Worm (Caenorhabditis elegans) whole organism, young adult: Measurements from ENCODE around the gene C14B9.3.
A peak's percentile ranks its signal among the peaks of the same experiment; 100 is the strongest.

Experiments used
- C06A6.2 ChIP-seq: fragments of 200-800 bp; sonication (Bioruptor generic); conservative IDR thresholded peaks from 2 replicates; pipeline ENCODE4 v1.3.6; 2022; ENCODE audit warnings: missing genetic modification characterization, missing compliant biosample characterization
- Y79H2A.3 ChIP-seq: fragments of 200-800 bp; sonication (Bioruptor generic); conservative IDR thresholded peaks from 2 replicates; pipeline ENCODE4 v1.3.6; 2022; ENCODE audit warnings: missing genetic modification reagents, missing genetic modification characterization, missing compliant biosample characterization
- atf-7 ChIP-seq: sonication (generic microtip); optimal IDR thresholded peaks from 2 replicates; lab custom pipeline; 2017; ENCODE audit warnings: mild to moderate bottlenecking, missing genetic modification characterization, missing compliant biosample characterization
- attf-3 ChIP-seq: fragments of 200-800 bp; sonication (Bioruptor generic); conservative IDR thresholded peaks from 2 replicates; pipeline ENCODE4 v1.3.6; 2022; ENCODE audit warnings: missing genetic modification reagents, missing genetic modification characterization, missing compliant biosample characterization
- attf-5 ChIP-seq: fragments of 200-800 bp; sonication (Bioruptor generic); optimal IDR thresholded peaks from 2 replicates; lab custom pipeline; 2018; ENCODE audit warnings: mild to moderate bottlenecking, missing genetic modification characterization, missing compliant biosample characterization
- cebp-2 ChIP-seq: fragments of 200-800 bp; sonication (Bioruptor generic); IDR thresholded peaks from 2 replicates; pipeline ENCODE4 v1.3.6; 2022; ENCODE audit warnings: missing genetic modification characterization, missing compliant biosample characterization
- ceh-27 ChIP-seq: fragments of 200-800 bp; sonication (Bioruptor generic); optimal IDR thresholded peaks from 2 replicates; lab custom pipeline; 2018; ENCODE audit warnings: mild to moderate bottlenecking, missing genetic modification characterization, moderate library complexity, missing compliant biosample characterization
- ceh-91 ChIP-seq: fragments of 200-800 bp; sonication (Bioruptor generic); IDR thresholded peaks from 2 replicates; pipeline ENCODE4 v1.3.6; 2022; ENCODE audit warnings: missing genetic modification reagents, missing genetic modification characterization, missing compliant biosample characterization
- dox-1 ChIP-seq: fragments of 200-800 bp; sonication (Bioruptor generic); IDR thresholded peaks from 2 replicates; pipeline ENCODE4 v1.3.6; 2022; ENCODE audit warnings: missing genetic modification reagents, missing genetic modification characterization, missing compliant biosample characterization
- efl-1 ChIP-seq: fragments of 150-350 bp; optimal IDR thresholded peaks from 2 replicates; lab custom pipeline; 2014; ENCODE audit warnings: missing biosample characterization, missing genetic modification reagents, missing genetic modification characterization
- fkh-3 ChIP-seq: sonication (generic microtip); optimal IDR thresholded peaks from 2 replicates; lab custom pipeline; 2016; ENCODE audit warnings: mild to moderate bottlenecking, missing genetic modification characterization, missing compliant biosample characterization
- hlh-12 ChIP-seq: sonication (generic microtip); optimal IDR thresholded peaks from 2 replicates; lab custom pipeline; 2016; ENCODE audit warnings: missing genetic modification characterization, missing compliant biosample characterization
- hmg-20 ChIP-seq: fragments of 200-800 bp; sonication (Bioruptor generic); IDR thresholded peaks from 2 replicates; pipeline ENCODE4 v1.3.6; 2022; ENCODE audit warnings: missing genetic modification reagents, missing genetic modification characterization, missing compliant biosample characterization
- hrde-1 ChIP-seq: sonication (generic microtip); optimal IDR thresholded peaks from 2 replicates; lab custom pipeline; 2016; ENCODE audit warnings: missing genetic modification characterization, mild to moderate bottlenecking, missing compliant biosample characterization, moderate library complexity, missing genotype, missing genetic modification reagents, borderline replicate concordance
- lag-1 ChIP-seq: fragments of 200-800 bp; sonication (Bioruptor generic); IDR thresholded peaks from 2 replicates; pipeline ENCODE4 v1.3.6; 2022; ENCODE audit warnings: missing genetic modification reagents, missing genetic modification characterization, missing compliant biosample characterization
- let-526 ChIP-seq: fragments of 200-800 bp; sonication (Bioruptor generic); IDR thresholded peaks from 2 replicates; pipeline ENCODE4 v1.3.6; 2022; ENCODE audit warnings: missing genetic modification reagents, missing genetic modification characterization, missing compliant biosample characterization
- let-607 ChIP-seq, 2 experiments: fragments of 200-800 bp in 1 of 2; sonication (Bioruptor generic) in 1 of 2; sonication (generic microtip) in 1 of 2; optimal IDR thresholded peaks; 2 replicates each; lab custom pipeline; 2016 to 2018; ENCODE audit warnings: mild to moderate bottlenecking in 2 of 2, missing compliant biosample characterization in 2 of 2, missing genetic modification characterization in 2 of 2, moderate library complexity in 2 of 2, missing genotype in 1 of 2
- lin-54 ChIP-seq: fragments of 200-800 bp; sonication (Bioruptor generic); optimal IDR thresholded peaks from 2 replicates; lab custom pipeline; 2018; ENCODE audit warnings: mild to moderate bottlenecking, missing genetic modification characterization, missing compliant biosample characterization
- madf-6 ChIP-seq: fragments of 200-800 bp; sonication (Bioruptor generic); IDR thresholded peaks from 2 replicates; pipeline ENCODE4 v1.3.6; 2022; ENCODE audit warnings: missing genetic modification reagents, missing genetic modification characterization, missing compliant biosample characterization
- mel-28 ChIP-seq: sonication (generic microtip); optimal IDR thresholded peaks from 2 replicates; lab custom pipeline; 2016; ENCODE audit warnings: borderline replicate concordance, mild to moderate bottlenecking, missing genetic modification characterization, missing compliant biosample characterization
- nfya-1 ChIP-seq: sonication (generic microtip); optimal IDR thresholded peaks from 2 replicates; lab custom pipeline; 2017; ENCODE audit warnings: antibody characterized with exemption, missing compliant biosample characterization, missing genetic modification characterization, borderline replicate concordance; ENCODE audit not compliant: insufficient read depth
- nfyb-1 ChIP-seq: fragments of 200-800 bp; sonication (Bioruptor generic); IDR thresholded peaks from 2 replicates; pipeline ENCODE4 v1.3.6; 2022; ENCODE audit warnings: missing genetic modification reagents, missing genetic modification characterization, missing compliant biosample characterization
- nhr-120 ChIP-seq: fragments of 200-800 bp; sonication (Bioruptor generic); IDR thresholded peaks from 2 replicates; pipeline ENCODE4 v1.3.6; 2022; ENCODE audit warnings: missing genetic modification characterization, missing compliant biosample characterization
- nhr-179 ChIP-seq: sonication (generic microtip); optimal IDR thresholded peaks from 2 replicates; lab custom pipeline; 2016; ENCODE audit warnings: mild to moderate bottlenecking, missing genetic modification characterization, missing compliant biosample characterization
- nhr-80 ChIP-seq: sonication (generic microtip); optimal IDR thresholded peaks from 2 replicates; lab custom pipeline; 2016; ENCODE audit warnings: missing genetic modification characterization, missing compliant biosample characterization
- pbrm-1 ChIP-seq: fragments of 200-800 bp; sonication (Bioruptor generic); IDR thresholded peaks from 2 replicates; pipeline ENCODE4 v1.3.6; 2022; ENCODE audit warnings: missing genetic modification reagents, missing genetic modification characterization, missing compliant biosample characterization
- repo-1 ChIP-seq: sonication (generic microtip); optimal IDR thresholded peaks from 2 replicates; lab custom pipeline; 2017; ENCODE audit warnings: mild to moderate bottlenecking, missing genetic modification characterization, missing compliant biosample characterization
- snpc-1.3 ChIP-seq: sonication (generic microtip); optimal IDR thresholded peaks from 2 replicates; lab custom pipeline; 2017; ENCODE audit warnings: missing genetic modification characterization, mild to moderate bottlenecking, missing compliant biosample characterization, antibody characterized with exemption, moderate library complexity, missing genotype, missing genetic modification reagents; ENCODE audit not compliant: insufficient read depth
- somi-1 ChIP-seq: fragments of 200-800 bp; sonication (Bioruptor generic); optimal IDR thresholded peaks from 2 replicates; lab custom pipeline; 2018; ENCODE audit warnings: mild to moderate bottlenecking, missing genetic modification characterization, missing compliant biosample characterization
- zfh-2 ChIP-seq: fragments of 200-800 bp; sonication (Bioruptor generic); conservative IDR thresholded peaks from 2 replicates; pipeline ENCODE4 v1.3.6; 2022; ENCODE audit warnings: missing genetic modification reagents, missing genetic modification characterization, missing compliant biosample characterization
- ztf-22 ChIP-seq: fragments of 200-800 bp; sonication (Bioruptor generic); optimal IDR thresholded peaks from 2 replicates; lab custom pipeline; 2018; ENCODE audit warnings: mild to moderate bottlenecking, missing genetic modification characterization, moderate library complexity, missing compliant biosample characterization

C14B9.3 gene

ce11 chrIII:8130177-8130902, 21.8 kb downstream of the C14B9.3 start, which contains the start of the genes rpl-21 and C14B9.10 (continued):
- no peak for TF ChIP-seq lag-1 (GFP tag; lab: Robert Waterston, UW)
- TF ChIP-seq fkh-3, result no peak
- peak; percentile 88 for TF ChIP-seq ceh-91
- no peak for TF ChIP-seq atf-7 (tag; lab: Kevin White, UChicago)
- TF ChIP-seq snpc-1.3, result peak; percentile 93
- TF ChIP-seq C06A6.2, result no peak
- TF ChIP-seq hlh-12, result no peak
- TF ChIP-seq let-526, result no peak
- peak; percentile 89 for TF ChIP-seq pbrm-1 (GFP tag; lab: Robert Waterston, UW)
- TF ChIP-seq lin-54 (GFP tag; lab: Kevin White, UChicago), result peak; percentile 80
- TF ChIP-seq madf-6 (GFP tag; lab: Robert Waterston, UW), result peak; percentile 92

DNA sequence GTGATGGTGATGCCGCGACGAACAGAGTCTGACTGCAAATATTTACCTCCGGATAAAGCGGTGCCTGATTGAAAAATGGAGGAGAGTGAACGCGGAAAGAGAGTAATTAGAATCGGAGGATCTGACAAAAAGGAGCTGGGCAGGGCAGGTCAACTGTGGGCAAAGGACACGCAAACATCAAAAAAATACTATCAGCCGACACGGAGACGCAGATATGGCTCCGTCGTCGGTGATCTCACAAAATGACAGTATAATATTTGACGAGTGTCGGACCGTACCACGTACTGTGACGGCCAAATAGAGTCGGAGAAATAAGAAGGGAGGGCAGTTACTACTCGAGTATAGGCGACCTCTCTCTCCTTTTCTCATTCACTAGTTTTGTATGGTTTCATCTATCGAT, 23.9 kb downstream of the C14B9.3 start:
- TF ChIP-seq ztf-22 (GFP tag; lab: Kevin White, UChicago) (no peak), nfya-1 (tag; lab: Kevin White, UChicago) (no peak), attf-3 (GFP tag; lab: Robert Waterston, UW) (no peak), ceh-27 (GFP tag; lab: Kevin White, UChicago) (no peak), zfh-2 (0 out of 2 replicates have a peak, but pooled peaks have one; percentile 9), nfyb-1 (GFP tag; lab: Robert Waterston, UW) (peak; percentile 39; the same call in 1 of the 2 replicates), nhr-179 (tag; lab: Kevin White, UChicago) (no peak)

- TF ChIP-seq Y79H2A.3 (GFP tag; lab: Robert Waterston, UW) (no peak), snpc-1.3 (no peak), cebp-2 (GFP tag; lab: Robert Waterston, UW) (no peak), nhr-80 (tag; lab: Kevin White, UChicago) (peak; percentile 55), attf-5 (GFP tag; lab: Kevin White, UChicago) (peak; percentile 24), dox-1 (GFP tag; lab: Robert Waterston, UW) (0 out of 2 replicates have a peak, but pooled peaks have one; percentile 34), hrde-1 (tag; lab: Kevin White, UChicago) (no peak), repo-1 (tag; lab: Kevin White, UChicago) (no peak), nhr-179 (tag; lab: Kevin White, UChicago) (no peak), let-607 (tag; optimal IDR thresholded peaks at IDR 0.05; lab: Kevin White, UChicago) (peak; percentile 59 to 88)
- TF ChIP-seq, all 124 proteins: peak for 4
Measured at ce11 chrIII:8133346-8133745, 24.8 kb downstream of the C14B9.3 start, which contains the start of gene C14B9.2. TSS of gene C14B9.2 (plus strand) at chrIII:8133665.

ce11 chrIII:8136517-8137099, 28.0 kb downstream of the C14B9.3 start:
- no peak for TF ChIP-seq madf-6 (GFP tag; lab: Robert Waterston, UW)
- no peak for TF ChIP-seq nhr-120 (GFP tag; lab: Robert Waterston, UW)
- TF ChIP-seq efl-1 (GFP tag; lab: Kevin White, UChicago), result no peak
- no peak for TF ChIP-seq somi-1
- TF ChIP-seq hmg-20 (GFP tag; lab: Robert Waterston, UW), result no peak
- TF ChIP-seq mel-28 (tag; lab: Kevin White, UChicago), result no peak
- TF ChIP-seq zfh-2, result no peak
